Worm (Caenorhabditis elegans) whole organism, L2 larva: Measurements from ENCODE around the gene Y56A3A.2.

Source experiments
- C34F6.9 ChIP-seq: fragments of 150-350 bp; optimal IDR thresholded peaks from 2 replicates; lab custom pipeline; 2014; ENCODE audit warnings: missing biosample characterization, missing genetic modification characterization
- R02D3.7 ChIP-seq: fragments of 150-350 bp; optimal IDR thresholded peaks from 2 replicates; lab custom pipeline; 2014; ENCODE audit warnings: missing biosample characterization, missing genetic modification characterization
- ZK546.5 ChIP-seq: sonication (generic microtip); optimal IDR thresholded peaks from 2 replicates; lab custom pipeline; 2017; ENCODE audit warnings: missing biosample characterization, missing genetic modification characterization
- blmp-1 ChIP-seq: sonication (generic microtip); optimal IDR thresholded peaks from 2 replicates; lab custom pipeline; 2017; ENCODE audit warnings: missing genetic modification characterization, mild to moderate bottlenecking, missing compliant biosample characterization, antibody characterized with exemption, moderate library complexity; ENCODE audit not compliant: insufficient read depth
- ceh-16 ChIP-seq: fragments of 150-350 bp; optimal IDR thresholded peaks from 2 replicates; lab custom pipeline; 2014; ENCODE audit warnings: missing biosample characterization, missing genetic modification characterization
- dmd-4 ChIP-seq: sonication (generic microtip); optimal IDR thresholded peaks from 2 replicates; lab custom pipeline; 2017; ENCODE audit warnings: missing biosample characterization, missing genetic modification characterization
- nhr-10 ChIP-seq: sonication (generic microtip); optimal IDR thresholded peaks from 2 replicates; lab custom pipeline; 2017; ENCODE audit warnings: missing biosample characterization, missing genetic modification characterization
- nhr-12 ChIP-seq: fragments of 150-350 bp; optimal IDR thresholded peaks from 2 replicates; lab custom pipeline; 2014; ENCODE audit warnings: missing biosample characterization, missing genetic modification characterization
- nhr-129 ChIP-seq: fragments of 150-350 bp; optimal IDR thresholded peaks from 2 replicates; lab custom pipeline; 2014; ENCODE audit warnings: missing biosample characterization, missing genetic modification characterization
- unc-39 ChIP-seq: fragments of 150-350 bp; optimal IDR thresholded peaks from 2 replicates; lab custom pipeline; 2014; ENCODE audit warnings: missing biosample characterization, missing genetic modification characterization

The Y56A3A.2 gene

DNA sequence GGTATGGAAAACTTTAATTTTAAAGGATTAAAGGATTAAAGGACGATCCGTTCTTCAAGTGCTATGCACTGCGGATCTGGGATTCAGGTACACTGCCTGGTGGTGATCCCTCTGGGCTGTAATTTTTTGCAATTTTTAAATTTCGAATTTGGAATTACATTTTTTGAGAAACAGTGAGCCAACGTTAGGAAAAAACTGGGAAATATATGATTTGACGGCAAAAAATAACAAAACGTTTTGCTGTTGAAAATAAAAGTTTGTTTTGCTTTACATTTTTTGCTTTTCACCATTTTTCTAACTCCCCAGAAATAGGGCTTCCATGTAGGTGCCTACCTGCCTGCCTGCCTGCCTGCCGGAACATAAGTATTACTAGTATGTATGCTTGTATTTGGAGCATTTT, 54.6 kb downstream of the Y56A3A.2 start, which contains the start of gene C18D11.10:
Gene C18D11.10, plus strand, starts transcription at position 301 of the 400 bp plus-strand sequence.
- TF ChIP-seq blmp-1 (tag; lab: Kevin White, UChicago): no peak
- no peak for TF ChIP-seq ZK546.5 (tag; lab: Kevin White, UChicago)
- TF ChIP-seq dmd-4 (tag; lab: Kevin White, UChicago): no peak
- no peak for TF ChIP-seq R02D3.7 (tag; lab: Kevin White, UChicago)
- TF ChIP-seq ceh-16 (tag; lab: Kevin White, UChicago): no peak
- no peak for TF ChIP-seq nhr-10 (tag; lab: Kevin White, UChicago)
- no peak for TF ChIP-seq nhr-129 (tag; lab: Kevin White, UChicago)
- TF ChIP-seq nhr-12: no peak
- TF ChIP-seq unc-39: no peak
- no peak for TF ChIP-seq C34F6.9 (tag; lab: Kevin White, UChicago)
- TF ChIP-seq, all 48 proteins: peak for 0

ce11 chrIII:11806695-11807094, 55.4 kb downstream of the Y56A3A.2 start, which contains the start of gene C18D11.7:
Gene C18D11.7, minus strand, starts transcription at chrIII:11806795.
- TF ChIP-seq dmd-4 (tag; lab: Kevin White, UChicago): no peak
- TF ChIP-seq, all 48 proteins: peak for 0
